Fruit fly (Drosophila melanogaster) whole organism, embryonic: ENCODE results near the gene drl.

ENCODE experiments used
- Antp ChIP-seq: fragments of 200-800 bp; sonication (Bioruptor generic); optimal IDR thresholded peaks from 3 replicates; lab custom pipeline; 2016; ENCODE audit warnings: missing biosample characterization, missing genetic modification characterization
- CG10366 ChIP-seq: fragments of 200-800 bp; sonication (Bioruptor generic); IDR thresholded peaks from 2 replicates; pipeline ENCODE4 v1.3.6; 2022; ENCODE audit warnings: missing biosample characterization, missing genetic modification characterization
- CG11247 ChIP-seq: fragments of 200-800 bp; sonication (Bioruptor generic); IDR thresholded peaks from 2 replicates; pipeline ENCODE4 v1.3.6; 2022; ENCODE audit warnings: missing biosample characterization, missing genetic modification characterization
- CG12104 ChIP-seq: fragments of 200-800 bp; sonication (Bioruptor generic); optimal IDR thresholded peaks from 3 replicates; lab custom pipeline; 2016; ENCODE audit warnings: missing biosample characterization, missing genetic modification characterization
- CG12219 ChIP-seq: fragments of 200-800 bp; sonication (Bioruptor generic); optimal IDR thresholded peaks from 3 replicates; lab custom pipeline; 2018; ENCODE audit warnings: missing biosample characterization, mild to moderate bottlenecking, missing genetic modification characterization
- CG12659 ChIP-seq: fragments of 200-800 bp; sonication (Bioruptor generic); optimal IDR thresholded peaks from 3 replicates; lab custom pipeline; 2017; ENCODE audit warnings: mild to moderate bottlenecking, missing biosample characterization, missing genetic modification reagents, missing genetic modification characterization
- CG14710 ChIP-seq: fragments of 200-800 bp; sonication (Bioruptor generic); optimal IDR thresholded peaks from 3 replicates; lab custom pipeline; 2019; ENCODE audit warnings: missing biosample characterization, mild to moderate bottlenecking, missing genetic modification characterization, moderate library complexity
- CG17912 ChIP-seq: fragments of 200-800 bp; sonication (Bioruptor generic); optimal IDR thresholded peaks from 2 replicates; lab custom pipeline; 2018; ENCODE audit warnings: missing biosample characterization, mild to moderate bottlenecking, missing genetic modification characterization
- CG2129 ChIP-seq: fragments of 200-800 bp; sonication (Bioruptor generic); IDR thresholded peaks from 2 replicates; pipeline ENCODE4 v1.3.6; 2022; ENCODE audit warnings: missing biosample characterization, missing genetic modification characterization; ENCODE audit not compliant: partially characterized antibody
- CG2199 ChIP-seq: fragments of 200-800 bp; sonication (Bioruptor generic); IDR thresholded peaks from 3 replicates; pipeline ENCODE4 v1.3.6; 2022; ENCODE audit warnings: missing biosample characterization, missing genetic modification characterization
- CG2202 ChIP-seq: fragments of 200-800 bp; sonication (Bioruptor generic); optimal IDR thresholded peaks from 2 replicates; lab custom pipeline; 2018; ENCODE audit warnings: missing biosample characterization, mild to moderate bottlenecking, missing genetic modification characterization
- CG2678 ChIP-seq: fragments of 200-800 bp; sonication (Bioruptor generic); optimal IDR thresholded peaks from 3 replicates; lab custom pipeline; 2019; ENCODE audit warnings: missing biosample characterization, mild to moderate bottlenecking, missing genetic modification characterization, moderate library complexity
- CG2875 ChIP-seq: fragments of 200-800 bp; sonication (Bioruptor generic); optimal IDR thresholded peaks from 2 replicates; lab custom pipeline; 2017; ENCODE audit warnings: missing biosample characterization, mild to moderate bottlenecking, missing genetic modification characterization, missing genetic modification reagents
- CG30431 ChIP-seq: fragments of 200-800 bp; sonication (Bioruptor generic); optimal IDR thresholded peaks from 2 replicates; lab custom pipeline; 2017; ENCODE audit warnings: missing biosample characterization, missing genetic modification characterization
- CG31441 ChIP-seq: fragments of 200-800 bp; sonication (Bioruptor generic); IDR thresholded peaks from 2 replicates; pipeline ENCODE4 v1.3.6; 2022; ENCODE audit warnings: missing biosample characterization, missing genetic modification characterization
- CG3726 ChIP-seq: fragments of 200-800 bp; sonication (Bioruptor generic); IDR thresholded peaks from 3 replicates; pipeline ENCODE4, ENCODE4 v1.3.6; 2022; ENCODE audit warnings: missing biosample characterization, missing genetic modification characterization
- CG3838 ChIP-seq: fragments of 200-800 bp; sonication (Bioruptor generic); optimal IDR thresholded peaks from 3 replicates; lab custom pipeline; 2016; ENCODE audit warnings: missing biosample characterization, missing genetic modification characterization
- CG4282 ChIP-seq: fragments of 200-800 bp; sonication (Bioruptor generic); optimal IDR thresholded peaks from 2 replicates; lab custom pipeline; 2016; ENCODE audit warnings: missing biosample characterization, missing genetic modification characterization
- CG4328 ChIP-seq: fragments of 200-800 bp; sonication (Bioruptor generic); optimal IDR thresholded peaks from 3 replicates; lab custom pipeline; 2017; ENCODE audit warnings: missing biosample characterization, missing genetic modification reagents, missing genetic modification characterization
- CG4424 ChIP-seq: fragments of 200-800 bp; sonication (Bioruptor generic); optimal IDR thresholded peaks from 3 replicates; lab custom pipeline; 2016; ENCODE audit warnings: missing biosample characterization, missing genetic modification characterization
- CG6272 ChIP-seq: fragments of 200-800 bp; sonication (Bioruptor generic); IDR thresholded peaks from 2 replicates; pipeline ENCODE4 v1.3.6; 2022; ENCODE audit warnings: missing biosample characterization, missing genetic modification characterization
- CG7963 ChIP-seq: fragments of 200-800 bp; sonication (Bioruptor generic); IDR thresholded peaks from 3 replicates; pipeline ENCODE4 v1.3.6; 2022; ENCODE audit warnings: missing biosample characterization, missing genetic modification characterization; ENCODE audit not compliant: partially characterized antibody
- CG8944 ChIP-seq: fragments of 200-800 bp; sonication (Bioruptor generic); optimal IDR thresholded peaks from 3 replicates; lab custom pipeline; 2016; ENCODE audit warnings: missing biosample characterization, missing genetic modification characterization
- CG9727 ChIP-seq: fragments of 200-800 bp; sonication (Bioruptor generic); optimal IDR thresholded peaks from 3 replicates; lab custom pipeline; 2017; ENCODE audit warnings: missing biosample characterization, mild to moderate bottlenecking, missing genetic modification characterization
- CG9797 ChIP-seq: fragments of 200-800 bp; sonication (Bioruptor generic); optimal IDR thresholded peaks from 3 replicates; lab custom pipeline; 2018; ENCODE audit warnings: missing biosample characterization, mild to moderate bottlenecking, missing genetic modification characterization
- D ChIP-seq, 2 experiments: fragments of 200-800 bp in 1 of 2; fragments of >200 bp in 1 of 2; sonication (Bioruptor generic) in 1 of 2; optimal IDR thresholded peaks; 2 replicates in 1 of 2; 3 replicates in 1 of 2; lab custom pipeline; 2017; ENCODE audit warnings: mild to moderate bottlenecking in 1 of 2, missing biosample characterization in 1 of 2, missing genetic modification characterization in 1 of 2, missing genetic modification reagents in 1 of 2
- E2f2 ChIP-seq: fragments of 200-800 bp; sonication (Bioruptor generic); IDR thresholded peaks from 2 replicates; pipeline ENCODE4 v1.3.6; 2022; ENCODE audit warnings: missing biosample characterization, missing genetic modification characterization
- Fer2 ChIP-seq: fragments of 200-800 bp; sonication (Bioruptor generic); optimal IDR thresholded peaks from 2 replicates; lab custom pipeline; 2018; ENCODE audit warnings: missing biosample characterization, mild to moderate bottlenecking, missing genetic modification characterization, moderate library complexity
- HmgD ChIP-seq: fragments of 200-800 bp; sonication (Bioruptor generic); optimal IDR thresholded peaks from 3 replicates; lab custom pipeline; 2016; ENCODE audit warnings: missing biosample characterization, missing genetic modification characterization
- Hr3 ChIP-seq: fragments of 200-800 bp; sonication (Bioruptor generic); optimal IDR thresholded peaks from 3 replicates; lab custom pipeline; 2016; ENCODE audit warnings: missing biosample characterization, missing genetic modification characterization
- Hr51 ChIP-seq, 2 experiments: fragments of 200-800 bp; sonication (Bioruptor generic); optimal IDR thresholded peaks; 2 replicates in 1 of 2; 3 replicates in 1 of 2; lab custom pipeline; 2016 to 2018; ENCODE audit warnings: missing biosample characterization in 2 of 2, missing genetic modification characterization in 2 of 2, mild to moderate bottlenecking in 1 of 2, moderate library complexity in 1 of 2
- Meics ChIP-seq: fragments of 200-800 bp; sonication (Bioruptor generic); optimal IDR thresholded peaks from 2 replicates; lab custom pipeline; 2017; ENCODE audit warnings: missing biosample characterization, mild to moderate bottlenecking, missing genetic modification characterization
- Optix ChIP-seq: fragments of 200-800 bp; sonication (Bioruptor generic); IDR thresholded peaks from 3 replicates; pipeline ENCODE4 v1.3.6; 2022; ENCODE audit warnings: missing biosample characterization, missing genetic modification characterization
- Ptx1 ChIP-seq: fragments of 200-800 bp; sonication (Bioruptor generic); IDR thresholded peaks from 2 replicates; pipeline ENCODE4 v1.3.6; 2022; ENCODE audit warnings: missing biosample characterization, missing genetic modification characterization
- Six4 ChIP-seq: fragments of 200-800 bp; sonication (Bioruptor generic); optimal IDR thresholded peaks from 2 replicates; lab custom pipeline; 2016; ENCODE audit warnings: missing biosample characterization, missing genetic modification characterization
- Sry-δ ChIP-seq: fragments of 200-800 bp; sonication (Bioruptor generic); optimal IDR thresholded peaks from 2 replicates; lab custom pipeline; 2016; ENCODE audit warnings: missing biosample characterization, missing genetic modification characterization
- ab ChIP-seq: fragments of 200-800 bp; sonication (Bioruptor generic); optimal IDR thresholded peaks from 2 replicates; lab custom pipeline; 2016; ENCODE audit warnings: missing biosample characterization, missing genetic modification characterization
- cg ChIP-seq: fragments of 200-800 bp; sonication (Bioruptor generic); optimal IDR thresholded peaks from 3 replicates; lab custom pipeline; 2019; ENCODE audit warnings: missing biosample characterization, mild to moderate bottlenecking, missing genetic modification characterization, moderate library complexity
- gsb-n ChIP-seq: fragments of 200-800 bp; sonication (Bioruptor generic); optimal IDR thresholded peaks from 3 replicates; lab custom pipeline; 2018; ENCODE audit warnings: missing biosample characterization, mild to moderate bottlenecking, missing genetic modification characterization
- ken ChIP-seq: fragments of 200-800 bp; sonication (Bioruptor generic); IDR thresholded peaks from 3 replicates; pipeline ENCODE4 v1.3.6; 2022; ENCODE audit warnings: missing biosample characterization, missing genetic modification characterization
- lbe ChIP-seq: fragments of 200-800 bp; sonication (Bioruptor generic); optimal IDR thresholded peaks from 2 replicates; lab custom pipeline; 2016; ENCODE audit warnings: missing biosample characterization, mild to moderate bottlenecking, missing genetic modification characterization
- odd ChIP-seq: fragments of 200-800 bp; sonication (Bioruptor generic); optimal IDR thresholded peaks from 2 replicates; lab custom pipeline; 2017; ENCODE audit warnings: missing biosample characterization, mild to moderate bottlenecking, missing genetic modification characterization
- p53 ChIP-seq: fragments of 200-800 bp; sonication (Bioruptor generic); optimal IDR thresholded peaks from 2 replicates; lab custom pipeline; 2016; ENCODE audit warnings: missing biosample characterization, missing genetic modification characterization
- pho ChIP-seq: fragments of 200-800 bp; sonication (Bioruptor generic); optimal IDR thresholded peaks from 2 replicates; lab custom pipeline; 2016; ENCODE audit warnings: missing biosample characterization, missing genetic modification characterization
- pnt ChIP-seq: fragments of 200-800 bp; sonication (Bioruptor generic); optimal IDR thresholded peaks from 3 replicates; lab custom pipeline; 2016; ENCODE audit warnings: missing biosample characterization, missing genetic modification characterization
- repo ChIP-seq: fragments of 200-800 bp; sonication (Bioruptor generic); optimal IDR thresholded peaks from 2 replicates; lab custom pipeline; 2016; ENCODE audit warnings: missing biosample characterization, missing genetic modification characterization
- stwl ChIP-seq: fragments of 200-800 bp; sonication (Bioruptor generic); optimal IDR thresholded peaks from 3 replicates; lab custom pipeline; 2018; ENCODE audit warnings: missing biosample characterization, mild to moderate bottlenecking, missing genetic modification characterization, moderate library complexity
- vnd ChIP-seq: fragments of 200-800 bp; sonication (Bioruptor generic); IDR thresholded peaks from 3 replicates; pipeline ENCODE4 v1.3.6; 2022; ENCODE audit warnings: missing biosample characterization, missing genetic modification characterization; ENCODE audit not compliant: partially characterized antibody
- wek ChIP-seq: fragments of 200-800 bp; sonication (Bioruptor generic); optimal IDR thresholded peaks from 3 replicates; lab custom pipeline; 2018; ENCODE audit warnings: missing biosample characterization, mild to moderate bottlenecking, missing genetic modification characterization, moderate library complexity

The drl gene

DNA sequence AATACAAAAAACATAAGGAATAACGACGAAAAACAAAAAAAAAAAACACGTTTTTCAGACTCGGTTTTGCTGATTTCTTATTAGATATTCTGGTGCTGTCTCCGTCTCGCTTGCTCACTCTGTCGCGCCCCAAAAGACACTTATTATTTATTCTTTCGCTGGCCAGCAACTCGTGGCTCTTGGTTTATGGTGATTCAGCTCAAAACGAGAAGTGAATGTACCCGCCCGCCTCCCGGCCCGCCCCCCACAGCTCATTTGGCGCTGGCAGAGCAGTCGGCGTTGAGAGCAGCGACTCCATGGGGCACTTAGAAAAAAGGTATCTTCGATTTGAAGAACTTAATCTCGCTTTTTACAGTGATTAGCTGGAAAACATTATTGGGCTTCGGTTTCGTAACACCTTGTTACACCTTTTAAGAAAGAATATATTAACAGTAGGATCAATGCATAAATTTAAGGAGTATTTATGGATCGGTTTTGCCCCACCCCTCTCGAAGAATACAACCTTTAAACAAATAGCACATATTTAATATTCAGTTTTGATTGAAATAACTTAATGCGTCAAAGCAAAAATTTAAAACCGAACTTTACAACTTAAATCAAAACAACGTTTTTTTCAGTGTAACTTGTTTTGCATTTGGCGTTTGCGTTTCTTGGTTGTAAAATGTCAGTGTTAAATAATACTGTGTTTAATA lies 48.6 kb upstream of the drl start (continued):
- peak; percentile 74 for TF ChIP-seq CG4424 (GFP tag; lab: Kevin White, UChicago)
- TF ChIP-seq CG3726: no peak
- TF ChIP-seq pho (GFP tag; lab: Kevin White, UChicago): peak; percentile 74
- TF ChIP-seq CG12659 (GFP tag; lab: Kevin White, UChicago): peak; percentile 67
- TF ChIP-seq CG10366 (GFP tag; lab: Robert Waterston, UW): peak; percentile 27; the same call in 1 of the 2 replicates
- no peak for TF ChIP-seq stwl (tag; lab: Kevin White, UChicago)
- TF ChIP-seq CG4282 (GFP tag; lab: Kevin White, UChicago): no peak
- peak; percentile 33 for TF ChIP-seq repo (GFP tag; lab: Kevin White, UChicago)
- TF ChIP-seq Ptx1: peak; percentile 29; the same call in 1 of the 2 replicates
- TF ChIP-seq Meics (GFP tag; lab: Kevin White, UChicago): peak; percentile 85
- peak; percentile 69 for TF ChIP-seq gsb-n (tag; lab: Kevin White, UChicago)
- TF ChIP-seq HmgD (GFP tag; lab: Kevin White, UChicago): no peak
- TF ChIP-seq CG17912: no peak
- TF ChIP-seq CG7963: no peak
- peak; percentile 46 for TF ChIP-seq CG8944 (GFP tag; lab: Kevin White, UChicago)
- peak; percentile 19 for TF ChIP-seq Sry-δ (GFP tag; lab: Kevin White, UChicago)
- TF ChIP-seq Hr3: peak; percentile 54
- TF ChIP-seq CG2129: no peak
- peak; percentile 65 for TF ChIP-seq CG11247 (GFP tag; lab: Robert Waterston, UW)
- peak; percentile 41 for TF ChIP-seq CG4328 (GFP tag; lab: Kevin White, UChicago)
- TF ChIP-seq CG12104 (GFP tag; lab: Kevin White, UChicago): peak; percentile 77
- no peak for TF ChIP-seq Optix
- peak; percentile 17 for TF ChIP-seq p53
- no peak for TF ChIP-seq ken (GFP tag; lab: Robert Waterston, UW)
- peak; percentile 59 to 73 for TF ChIP-seq Hr51 (GFP tag; optimal IDR thresholded peaks at IDR 0.05; lab: Kevin White, UChicago)
- peak; percentile 76 for TF ChIP-seq CG31441 (GFP tag; lab: Robert Waterston, UW)
- peak; percentile 52 for TF ChIP-seq Antp (GFP tag; lab: Kevin White, UChicago)
- TF ChIP-seq Fer2 (tag; lab: Kevin White, UChicago): peak; percentile 32
- TF ChIP-seq CG2199: no peak
- TF ChIP-seq CG9797: no peak
- TF ChIP-seq D (optimal IDR thresholded peaks at IDR 0.05; lab: Kevin White, UChicago): no peak
- peak; percentile 64 for TF ChIP-seq D (GFP tag; optimal IDR thresholded peaks at IDR 0.05; lab: Kevin White, UChicago)
- TF ChIP-seq E2f2: peak; percentile 33; the same call in 1 of the 2 replicates
- TF ChIP-seq CG2202 (tag; lab: Kevin White, UChicago): peak; percentile 73
- no peak for TF ChIP-seq CG6272 (GFP tag; lab: Robert Waterston, UW)
- TF ChIP-seq odd: peak; percentile 68
- TF ChIP-seq CG12219 (GFP tag; lab: Kevin White, UChicago): peak; percentile 57
- peak; percentile 58 for TF ChIP-seq Six4 (GFP tag; lab: Kevin White, UChicago)
- TF ChIP-seq CG9727 (GFP tag; lab: Kevin White, UChicago): peak; percentile 85
- TF ChIP-seq CG30431 (GFP tag; lab: Kevin White, UChicago): peak; percentile 62
- TF ChIP-seq ab (GFP tag; lab: Kevin White, UChicago): no peak
- TF ChIP-seq vnd (GFP tag; lab: Robert Waterston, UW): no peak
- no peak for TF ChIP-seq cg (GFP tag; lab: Kevin White, UChicago)
- peak; percentile 81 for TF ChIP-seq CG14710 (tag; lab: Kevin White, UChicago)
- TF ChIP-seq pnt: peak; percentile 63
- TF ChIP-seq CG3838 (GFP tag; lab: Kevin White, UChicago): no peak
- TF ChIP-seq CG2875 (GFP tag; lab: Kevin White, UChicago): peak; percentile 66
- TF ChIP-seq wek (GFP tag; lab: Kevin White, UChicago): peak; percentile 31
- peak; percentile 34 for TF ChIP-seq lbe (GFP tag; lab: Kevin White, UChicago)
- peak; percentile 89 for TF ChIP-seq CG2678
